In the genomic region with DNA sequence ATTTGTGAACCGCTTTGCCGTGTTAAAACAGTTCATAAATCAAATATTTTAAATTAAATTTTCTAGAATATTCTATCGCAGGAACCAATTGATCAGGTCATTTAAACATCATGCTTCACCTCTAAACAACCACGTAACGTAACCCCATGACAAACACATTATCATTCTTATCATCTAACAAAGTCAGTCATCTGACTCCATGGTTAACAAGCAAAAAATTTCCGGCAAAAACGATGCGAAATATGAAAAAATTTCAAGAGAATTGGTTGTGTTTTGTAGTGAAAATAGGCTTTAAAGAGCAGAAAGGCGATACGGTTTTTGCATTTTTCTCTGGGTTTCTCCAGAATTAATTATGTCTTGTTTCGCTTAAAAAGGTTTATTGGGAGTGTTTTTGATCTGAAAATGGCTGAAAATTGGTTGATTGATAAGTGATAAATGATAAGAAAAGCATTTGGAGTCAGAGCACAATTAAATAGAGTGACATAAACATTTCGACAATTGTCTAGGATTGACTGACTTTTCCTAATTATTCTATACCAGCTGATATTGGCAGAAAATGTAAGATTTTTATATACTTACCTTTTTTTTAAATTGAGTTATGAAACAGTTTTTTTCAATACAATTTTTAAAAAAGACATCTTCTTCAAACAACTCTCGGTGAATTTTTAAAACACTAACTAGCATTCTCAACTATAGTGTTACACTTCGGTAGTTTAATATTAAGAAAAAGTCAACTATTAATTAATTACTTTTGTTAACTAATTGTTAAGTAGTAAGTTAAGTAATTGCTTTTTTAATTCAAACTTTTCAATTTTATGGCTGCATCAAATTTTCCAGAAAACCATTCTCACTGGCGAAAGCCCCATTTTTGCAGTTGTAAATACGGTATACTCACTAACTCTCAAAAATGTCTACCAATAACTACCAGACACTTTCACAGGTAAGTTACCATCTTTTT, we compare ENCODE assay signal across 3 worm cellular contexts.
TF ChIP-seq lines count a peak whose summit lies in the region.

Gene catp-7, plus strand, starts transcription at position 908 of the 958 bp plus-strand sequence.

TF ChIP-seq in whole organism, L1 larva, 84 proteins besides CTCF, POLR2A, EP300 and RAD21 (continued from another document):
- TF ChIP-seq blmp-1 (tag; optimal IDR thresholded peaks at IDR 0.05; lab: Kevin White, UChicago) (no peak), elt-2 (tag; optimal IDR thresholded peaks at IDR 0.05; lab: Kevin White, UChicago) (peak; percentile 97), pqm-1 (tag; optimal IDR thresholded peaks at IDR 0.05; lab: Kevin White, UChicago) (no peak), efl-3 (GFP tag; optimal IDR thresholded peaks at IDR 0.05; lab: Kevin White, UChicago) (no peak), nhr-20 (tag; optimal IDR thresholded peaks at IDR 0.05; lab: Kevin White, UChicago) (peak; percentile 32), snu-23 (GFP tag; optimal IDR thresholded peaks at IDR 0.05; lab: Kevin White, UChicago) (no peak), sup-37 (GFP tag; optimal IDR thresholded peaks at IDR 0.05; lab: Kevin White, UChicago) (no peak), egl-13 (tag; optimal IDR thresholded peaks at IDR 0.05; lab: Kevin White, UChicago) (no peak), nhr-90 (tag; optimal IDR thresholded peaks at IDR 0.05; lab: Kevin White, UChicago; ENCODE audit: poor library complexity) (peak; percentile 15), lin-39 (tag; optimal IDR thresholded peaks at IDR 0.05; lab: Kevin White, UChicago) (no peak), elt-3 (tag; optimal IDR thresholded peaks at IDR 0.05; lab: Kevin White, UChicago) (no peak), egl-27 (tag; optimal IDR thresholded peaks at IDR 0.05; lab: Kevin White, UChicago) (no peak), lin-35 (GFP tag; optimal IDR thresholded peaks at IDR 0.05; lab: Kevin White, UChicago) (peak in 1 of 2 experiments; percentile 56), ceh-8 (GFP tag; optimal IDR thresholded peaks at IDR 0.05; lab: Kevin White, UChicago) (no peak), hpl-2 (GFP tag; optimal IDR thresholded peaks at IDR 0.05; lab: Kevin White, UChicago) (peak; percentile 6), fkh-8 (tag; optimal IDR thresholded peaks at IDR 0.05; lab: Kevin White, UChicago) (no peak), isw-1 (GFP tag; IDR thresholded peaks at IDR 0.05; lab: Robert Waterston, UW) (no peak), pag-3 (tag; optimal IDR thresholded peaks at IDR 0.05; lab: Kevin White, UChicago; ENCODE audit: borderline replicate concordance, insufficient read depth) (no peak), ceh-88 (GFP tag; IDR thresholded peaks at IDR 0.05; lab: Robert Waterston, UW) (no peak), lin-14 (GFP tag; optimal IDR thresholded peaks at IDR 0.05; lab: Kevin White, UChicago) (peak; percentile 12), ceh-63 (GFP tag; optimal IDR thresholded peaks at IDR 0.05; lab: Kevin White, UChicago) (no peak), sptf-1 (tag; optimal IDR thresholded peaks at IDR 0.05; lab: Kevin White, UChicago) (no peak), aly-2 (tag; optimal IDR thresholded peaks at IDR 0.05; lab: Kevin White, UChicago) (no peak), unc-30 (tag; optimal IDR thresholded peaks at IDR 0.05; lab: Kevin White, UChicago) (no peak), unc-86 (tag; optimal IDR thresholded peaks at IDR 0.05; lab: Kevin White, UChicago) (no peak), irx-1 (tag; optimal IDR thresholded peaks at IDR 0.05; lab: Kevin White, UChicago) (no peak), efl-1 (optimal IDR thresholded peaks at IDR 0.05; lab: Kevin White, UChicago) (no peak), efl-1 (GFP tag; optimal IDR thresholded peaks at IDR 0.05 in 1 of 2; lab: Kevin White, UChicago) (peak in 1 of 2 experiments; percentile 86), nhr-77 (tag; optimal IDR thresholded peaks at IDR 0.05; lab: Kevin White, UChicago) (no peak)

TF ChIP-seq in whole organism, L4 larva, 104 proteins besides CTCF, POLR2A, EP300 and RAD21 (continued from another document):
- TF ChIP-seq mes-2 (tag; optimal IDR thresholded peaks at IDR 0.05; lab: Kevin White, UChicago; ENCODE audit: poor library complexity, severe bottlenecking) (peak; percentile 3), dmd-9 (GFP tag; IDR thresholded peaks at IDR 0.05; lab: Robert Waterston, UW) (no peak), ctbp-1 (GFP tag; IDR thresholded peaks at IDR 0.05; lab: Robert Waterston, UW) (no peak), tag-97 (GFP tag; IDR thresholded peaks at IDR 0.05; lab: Robert Waterston, UW) (no peak), mdl-1 (tag; optimal IDR thresholded peaks at IDR 0.05; lab: Kevin White, UChicago) (no peak), tra-1 (GFP tag; IDR thresholded peaks at IDR 0.05; lab: Robert Waterston, UW) (0 out of 2 replicates have a peak, but pooled peaks have one; percentile 6), php-3 (GFP tag; IDR thresholded peaks at IDR 0.05; lab: Robert Waterston, UW) (no peak; the same call in 1 of the 2 replicates), sdz-12 (GFP tag; optimal IDR thresholded peaks at IDR 0.05; lab: Kevin White, UChicago) (no peak), nhr-102 (tag; optimal IDR thresholded peaks at IDR 0.05; lab: Kevin White, UChicago) (peak; percentile 58), daf-12 (tag; optimal IDR thresholded peaks at IDR 0.05; lab: Kevin White, UChicago) (no peak), lin-15B (tag; optimal IDR thresholded peaks at IDR 0.05; lab: Kevin White, UChicago) (no peak), aha-1 (tag; lab: Kevin White, UChicago) (peak; percentile 38), nhr-10 (tag; optimal IDR thresholded peaks at IDR 0.05; lab: Kevin White, UChicago) (peak; percentile 74), lin-1 (GFP tag; IDR thresholded peaks at IDR 0.05; lab: Robert Waterston, UW) (peak; percentile 11; the same call in 1 of the 2 replicates)

TF ChIP-seq in whole organism, young adult, 124 proteins besides CTCF, POLR2A, EP300 and RAD21 (continued from another document):
- no peak for TF ChIP-seq dox-1 (GFP tag; IDR thresholded peaks at IDR 0.05; lab: Robert Waterston, UW)
- TF ChIP-seq dpff-1 (tag; optimal IDR thresholded peaks at IDR 0.05; lab: Kevin White, UChicago) = no peak
- no peak for TF ChIP-seq ceh-40 (GFP tag; IDR thresholded peaks at IDR 0.05; lab: Robert Waterston, UW)
- TF ChIP-seq tbx-9 (tag; optimal IDR thresholded peaks at IDR 0.05; lab: Kevin White, UChicago; ENCODE audit: borderline replicate concordance) = no peak
- TF ChIP-seq repo-1 (tag; optimal IDR thresholded peaks at IDR 0.05; lab: Kevin White, UChicago) = no peak
- TF ChIP-seq snpc-4 (GFP tag; optimal IDR thresholded peaks at IDR 0.05; lab: Kevin White, UChicago) = no peak
- TF ChIP-seq snpc-4 (tag; optimal IDR thresholded peaks at IDR 0.05; lab: Kevin White, UChicago) = no peak
- no peak for TF ChIP-seq F33H1.4 (GFP tag; IDR thresholded peaks at IDR 0.05; lab: Robert Waterston, UW)
- TF ChIP-seq cebp-2 (GFP tag; IDR thresholded peaks at IDR 0.05; lab: Robert Waterston, UW) = no peak
TF ChIP-seq in whole organism, young adult: peak in this region for 12.
